Fruit fly (Drosophila melanogaster): ENCODE results near the gene CG10026.
A peak's percentile ranks its signal among the peaks of the same experiment; 100 is the strongest.

DNA sequence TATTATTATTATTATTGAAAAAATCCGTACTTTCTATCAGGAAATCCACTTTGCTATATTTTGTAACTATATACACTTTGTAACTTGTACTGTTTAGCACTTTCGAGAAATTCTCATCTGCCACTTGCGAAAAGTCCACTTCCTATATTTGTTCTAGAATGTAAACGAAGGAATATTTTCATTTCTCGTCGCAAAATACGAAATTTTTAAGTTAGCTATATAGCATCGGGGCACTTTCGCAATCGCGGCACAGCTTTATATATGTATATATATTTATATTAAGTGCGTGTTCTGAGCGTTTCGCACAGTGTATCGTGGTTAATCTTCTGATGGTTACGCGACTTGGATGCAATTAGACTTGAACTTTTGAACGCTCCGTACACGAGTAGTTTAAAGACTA, 12.3 kb upstream of the CG10026 start, which contains the start of gene RanGAP:
- TF ChIP-seq CG32006 (GFP tag; optimal IDR thresholded peaks at IDR 0.05) (peak; percentile 60), CG6792 (GFP tag; optimal IDR thresholded peaks at IDR 0.05) (no peak), Gug (GFP tag; IDR thresholded peaks at IDR 0.05) (no peak), Blimp-1 (GFP tag; optimal IDR thresholded peaks at IDR 0.05) (no peak), fkh (GFP tag; optimal IDR thresholded peaks at IDR 0.05) (no peak), esn (GFP tag; optimal IDR thresholded peaks at IDR 0.05) (no peak), ss (GFP tag; optimal IDR thresholded peaks at IDR 0.05) (no peak), OdsH (GFP tag; optimal IDR thresholded peaks at IDR 0.05) (peak; percentile 13)
